Fruit fly (Drosophila melanogaster) whole organism, embryonic: ENCODE data around the gene elB.

Experiments used
- Ada2b ChIP-seq: fragments of 200-800 bp; sonication (Bioruptor generic); IDR thresholded peaks from 2 replicates; pipeline ENCODE4 v1.3.6; 2022; ENCODE audit warnings: missing biosample characterization, missing genetic modification characterization
- Awh ChIP-seq: fragments of 200-800 bp; sonication (Bioruptor generic); IDR thresholded peaks from 2 replicates; pipeline ENCODE4, ENCODE4 v1.3.6; 2022; ENCODE audit warnings: missing biosample characterization, missing genetic modification characterization
- CG10147 ChIP-seq: fragments of 200-800 bp; sonication (Bioruptor generic); optimal IDR thresholded peaks from 2 replicates; lab custom pipeline; 2019; ENCODE audit warnings: missing biosample characterization, mild to moderate bottlenecking, missing genetic modification characterization, moderate library complexity
- CG10431 ChIP-seq: fragments of 200-800 bp; sonication (Bioruptor generic); optimal IDR thresholded peaks from 3 replicates; lab custom pipeline; 2018; ENCODE audit warnings: missing biosample characterization, mild to moderate bottlenecking, missing genetic modification characterization
- CG10565 ChIP-seq: fragments of 200-800 bp; sonication (Bioruptor generic); optimal IDR thresholded peaks from 3 replicates; lab custom pipeline; 2016; ENCODE audit warnings: missing biosample characterization, mild to moderate bottlenecking, missing genetic modification characterization
- CG11398 ChIP-seq: fragments of 200-800 bp; sonication (Bioruptor generic); optimal IDR thresholded peaks from 2 replicates; lab custom pipeline; 2016; ENCODE audit warnings: missing biosample characterization, missing genetic modification characterization
- CG11560 ChIP-seq: fragments of 200-800 bp; sonication (Bioruptor generic); IDR thresholded peaks from 3 replicates; pipeline ENCODE4 v1.3.6; 2022; ENCODE audit warnings: missing biosample characterization, missing genetic modification characterization
- CG13296 ChIP-seq: fragments of 200-800 bp; sonication (Bioruptor generic); optimal IDR thresholded peaks from 3 replicates; lab custom pipeline; 2018; ENCODE audit warnings: missing biosample characterization, mild to moderate bottlenecking, missing genetic modification characterization
- CG15696 ChIP-seq: fragments of 200-800 bp; sonication (Bioruptor generic); optimal IDR thresholded peaks from 2 replicates; lab custom pipeline; 2019; ENCODE audit warnings: missing biosample characterization, mild to moderate bottlenecking, missing genetic modification characterization, moderate library complexity
- CG16813 ChIP-seq: fragments of 200-800 bp; sonication (Bioruptor generic); IDR thresholded peaks from 3 replicates; pipeline ENCODE4 v1.3.6; 2022; ENCODE audit warnings: missing biosample characterization, missing genetic modification characterization; ENCODE audit not compliant: partially characterized antibody
- CG17186 ChIP-seq: fragments of 200-800 bp; sonication (Bioruptor generic); optimal IDR thresholded peaks from 3 replicates; lab custom pipeline; 2017; ENCODE audit warnings: missing biosample characterization, missing genetic modification reagents, missing genetic modification characterization
- CG18599 ChIP-seq: fragments of 200-800 bp; sonication (Bioruptor generic); optimal IDR thresholded peaks from 3 replicates; lab custom pipeline; 2017; ENCODE audit warnings: missing biosample characterization, missing genetic modification characterization, mild to moderate bottlenecking, moderate library complexity, missing genetic modification reagents
- CG30403 ChIP-seq: fragments of 200-800 bp; sonication (Bioruptor generic); optimal IDR thresholded peaks from 3 replicates; lab custom pipeline; 2016; ENCODE audit warnings: missing biosample characterization, missing genetic modification characterization
- CG4820 ChIP-seq: fragments of 200-800 bp; sonication (Bioruptor generic); optimal IDR thresholded peaks from 3 replicates; lab custom pipeline; 2016; ENCODE audit warnings: missing biosample characterization, missing genetic modification characterization
- CG6765 ChIP-seq: fragments of 200-800 bp; sonication (Bioruptor generic); optimal IDR thresholded peaks from 3 replicates; lab custom pipeline; 2017; ENCODE audit warnings: missing biosample characterization, mild to moderate bottlenecking, missing genetic modification characterization
- CG8924 ChIP-seq: fragments of 200-800 bp; optimal IDR thresholded peaks from 3 replicates; lab custom pipeline; 2019; ENCODE audit warnings: missing biosample characterization, mild to moderate bottlenecking, missing genetic modification characterization, moderate library complexity
- CoRest ChIP-seq: fragments of 200-800 bp; sonication (Bioruptor generic); optimal IDR thresholded peaks from 3 replicates; lab custom pipeline; 2018; ENCODE audit warnings: missing biosample characterization, mild to moderate bottlenecking, missing genetic modification characterization, moderate library complexity
- D19A ChIP-seq: fragments of 200-800 bp; optimal IDR thresholded peaks from 3 replicates; lab custom pipeline; 2019; ENCODE audit warnings: missing biosample characterization, mild to moderate bottlenecking, missing genetic modification characterization, moderate library complexity
- Dbx ChIP-seq: fragments of 200-800 bp; sonication (Bioruptor generic); IDR thresholded peaks from 3 replicates; pipeline ENCODE4 v1.3.6; 2022; ENCODE audit warnings: missing biosample characterization, missing genetic modification characterization
- Doc2 ChIP-seq: fragments of 200-800 bp; sonication (Bioruptor generic); IDR thresholded peaks from 2 replicates; pipeline ENCODE4 v1.3.6; 2022; ENCODE audit warnings: missing biosample characterization, missing genetic modification characterization
- Ets97D ChIP-seq: fragments of 200-800 bp; sonication (Bioruptor generic); optimal IDR thresholded peaks from 3 replicates; lab custom pipeline; 2016; ENCODE audit warnings: missing biosample characterization, missing genetic modification characterization
- HHEX ChIP-seq: fragments of 200-800 bp; sonication (Bioruptor generic); optimal IDR thresholded peaks from 3 replicates; lab custom pipeline; 2017; ENCODE audit warnings: missing biosample characterization, mild to moderate bottlenecking, missing genetic modification characterization, missing genetic modification reagents
- HmgZ ChIP-seq: fragments of 200-800 bp; sonication (Bioruptor generic); optimal IDR thresholded peaks from 2 replicates; lab custom pipeline; 2018; ENCODE audit warnings: missing biosample characterization, mild to moderate bottlenecking, missing genetic modification characterization
- Hmx ChIP-seq: fragments of 200-800 bp; sonication (Bioruptor generic); optimal IDR thresholded peaks from 2 replicates; lab custom pipeline; 2016; ENCODE audit warnings: missing biosample characterization, missing genetic modification characterization
- Kr ChIP-seq: fragments of 200-800 bp; sonication (Bioruptor generic); optimal IDR thresholded peaks from 2 replicates; lab custom pipeline; 2017; ENCODE audit warnings: missing biosample characterization, mild to moderate bottlenecking, missing genetic modification characterization
- Lim3 ChIP-seq: fragments of 200-800 bp; sonication (Bioruptor generic); IDR thresholded peaks from 2 replicates; pipeline ENCODE4 v1.3.6; 2022; ENCODE audit warnings: missing biosample characterization, missing genetic modification characterization
- Oaz ChIP-seq: fragments of 200-800 bp; sonication (Bioruptor generic); IDR thresholded peaks from 2 replicates; pipeline ENCODE4 v1.3.6; 2022; ENCODE audit warnings: missing biosample characterization, missing genetic modification characterization
- Opbp ChIP-seq: fragments of 200-800 bp; sonication (Bioruptor generic); IDR thresholded peaks from 3 replicates; pipeline ENCODE4 v1.3.6; 2022; ENCODE audit warnings: missing biosample characterization, missing genetic modification characterization; ENCODE audit not compliant: partially characterized antibody
- Ssrp ChIP-seq: fragments of 200-800 bp; sonication (Bioruptor generic); optimal IDR thresholded peaks from 2 replicates; lab custom pipeline; 2018; ENCODE audit warnings: missing biosample characterization, mild to moderate bottlenecking, missing genetic modification characterization, moderate library complexity
- Xbp1 ChIP-seq: fragments of 200-800 bp; sonication (Bioruptor generic); optimal IDR thresholded peaks from 3 replicates; lab custom pipeline; 2016; ENCODE audit warnings: missing biosample characterization, mild to moderate bottlenecking, missing genetic modification characterization
- cato ChIP-seq: fragments of 200-800 bp; sonication (Bioruptor generic); optimal IDR thresholded peaks from 2 replicates; lab custom pipeline; 2016; ENCODE audit warnings: missing biosample characterization, missing genetic modification characterization, borderline replicate concordance
- crp ChIP-seq, 2 experiments: fragments of 200-800 bp; sonication (Bioruptor generic); optimal IDR thresholded peaks; 2 replicates in 1 of 2; 3 replicates in 1 of 2; lab custom pipeline; 2017; ENCODE audit warnings: missing biosample characterization in 2 of 2, missing genetic modification characterization in 2 of 2, mild to moderate bottlenecking in 1 of 2, moderate library complexity in 1 of 2
- danr ChIP-seq: fragments of 200-800 bp; sonication (Bioruptor generic); IDR thresholded peaks from 2 replicates; pipeline ENCODE4 v1.3.6; 2022; ENCODE audit warnings: missing biosample characterization, missing genetic modification characterization
- disco-r ChIP-seq: fragments of 200-800 bp; sonication (Bioruptor generic); optimal IDR thresholded peaks from 2 replicates; lab custom pipeline; 2016; ENCODE audit warnings: missing biosample characterization, missing genetic modification characterization
- eve ChIP-seq, 2 experiments: fragments of >200 bp; optimal IDR thresholded peaks; 2 replicates each; lab custom pipeline; 2017; ENCODE audit warnings: missing biosample characterization in 2 of 2, missing genetic modification characterization in 2 of 2
- gcm2 ChIP-seq: fragments of 200-800 bp; sonication (Bioruptor generic); optimal IDR thresholded peaks from 2 replicates; lab custom pipeline; 2016; ENCODE audit warnings: missing biosample characterization, missing genetic modification characterization
- gem ChIP-seq: fragments of 200-800 bp; sonication (Bioruptor generic); optimal IDR thresholded peaks from 2 replicates; lab custom pipeline; 2019; ENCODE audit warnings: missing biosample characterization, mild to moderate bottlenecking, missing genetic modification characterization, moderate library complexity
- hbn ChIP-seq: fragments of 200-800 bp; sonication (Bioruptor generic); IDR thresholded peaks from 2 replicates; pipeline ENCODE4 v1.3.6; 2022; ENCODE audit warnings: missing biosample characterization, missing genetic modification characterization; ENCODE audit not compliant: partially characterized antibody
- jing ChIP-seq: fragments of 200-800 bp; sonication (Bioruptor generic); optimal IDR thresholded peaks from 2 replicates; lab custom pipeline; 2018; ENCODE audit warnings: missing biosample characterization, mild to moderate bottlenecking, missing genetic modification characterization
- kay ChIP-seq: fragments of 200-800 bp; sonication (Bioruptor generic); optimal IDR thresholded peaks from 2 replicates; lab custom pipeline; 2016; ENCODE audit warnings: missing biosample characterization, missing genetic modification characterization
- lilli ChIP-seq: fragments of 200-800 bp; sonication (Bioruptor generic); optimal IDR thresholded peaks from 3 replicates; lab custom pipeline; 2016; ENCODE audit warnings: missing biosample characterization, missing genetic modification characterization
- mld ChIP-seq: fragments of 200-800 bp; sonication (Bioruptor generic); IDR thresholded peaks from 3 replicates; pipeline ENCODE4 v1.3.6; 2022; ENCODE audit warnings: missing biosample characterization, missing genetic modification characterization; ENCODE audit not compliant: partially characterized antibody
- nerfin-1 ChIP-seq: fragments of 200-800 bp; sonication (Bioruptor generic); optimal IDR thresholded peaks from 3 replicates; lab custom pipeline; 2019; ENCODE audit warnings: missing biosample characterization, mild to moderate bottlenecking, missing genetic modification characterization, moderate library complexity
- nmo ChIP-seq: fragments of 200-800 bp; sonication (Bioruptor generic); optimal IDR thresholded peaks from 2 replicates; lab custom pipeline; 2018; ENCODE audit warnings: missing biosample characterization, mild to moderate bottlenecking, missing genetic modification characterization, moderate library complexity
- p53 ChIP-seq: fragments of 200-800 bp; sonication (Bioruptor generic); optimal IDR thresholded peaks from 2 replicates; lab custom pipeline; 2016; ENCODE audit warnings: missing biosample characterization, missing genetic modification characterization
- seq ChIP-seq: fragments of 200-800 bp; sonication (Bioruptor generic); IDR thresholded peaks from 2 replicates; pipeline ENCODE4 v1.3.6; 2022; ENCODE audit warnings: missing biosample characterization, missing genetic modification characterization
- slou ChIP-seq: fragments of 200-800 bp; sonication (Bioruptor generic); optimal IDR thresholded peaks from 3 replicates; lab custom pipeline; 2016; ENCODE audit warnings: missing biosample characterization, missing genetic modification characterization
- stc ChIP-seq: fragments of 200-800 bp; sonication (Bioruptor generic); IDR thresholded peaks from 2 replicates; pipeline ENCODE4 v1.3.6; 2022; ENCODE audit warnings: missing biosample characterization, missing genetic modification characterization
- tgo ChIP-seq: fragments of 200-800 bp; sonication (Bioruptor generic); IDR thresholded peaks from 3 replicates; pipeline ENCODE4 v1.3.6; 2022; ENCODE audit warnings: missing biosample characterization, missing genetic modification characterization
- ttk ChIP-seq: fragments of 200-800 bp; sonication (Bioruptor generic); IDR thresholded peaks from 2 replicates; pipeline ENCODE4 v2.1.2; 2022; ENCODE audit warnings: missing biosample characterization, missing genetic modification characterization
- wdn ChIP-seq: fragments of 200-800 bp; sonication (Bioruptor generic); IDR thresholded peaks from 2 replicates; pipeline ENCODE4 v1.3.6; 2022; ENCODE audit warnings: missing biosample characterization, missing genetic modification characterization

Gene elB

dm6 chr2L:14440908-14441307 is 31.6 kb upstream of the elB start (continued):
- TF ChIP-seq Awh (GFP tag; lab: Robert Waterston, UW) (no peak), CoRest (peak; percentile 69), p53 (GFP tag; lab: Kevin White, UChicago) (no peak), Dbx (GFP tag; lab: Robert Waterston, UW) (no peak), CG11398 (GFP tag; lab: Kevin White, UChicago) (no peak), slou (no peak), Doc2 (GFP tag; lab: Robert Waterston, UW) (no peak), CG17186 (GFP tag; lab: Kevin White, UChicago) (no peak), CG15696 (tag; lab: Kevin White, UChicago) (peak; percentile 62), CG10147 (GFP tag; lab: Kevin White, UChicago) (peak; percentile 6), lilli (GFP tag; lab: Kevin White, UChicago) (peak; percentile 19), hbn (GFP tag; lab: Robert Waterston, UW) (no peak), gcm2 (GFP tag; lab: Kevin White, UChicago) (no peak), wdn (no peak), danr (GFP tag; lab: Robert Waterston, UW) (no peak), Hmx (GFP tag; lab: Kevin White, UChicago) (no peak), crp (GFP tag; optimal IDR thresholded peaks at IDR 0.05; lab: Kevin White, UChicago) (no peak), HHEX (GFP tag; lab: Kevin White, UChicago) (no peak), Xbp1 (GFP tag; lab: Kevin White, UChicago) (peak; percentile 31), CG30403 (GFP tag; lab: Kevin White, UChicago) (peak; percentile 48), CG13296 (GFP tag; lab: Kevin White, UChicago) (peak; percentile 10), seq (GFP tag; lab: Robert Waterston, UW) (no peak), Ssrp (peak; percentile 23), CG6765 (GFP tag; lab: Kevin White, UChicago) (peak; percentile 31), nerfin-1 (tag; lab: Kevin White, UChicago) (no peak), Opbp (GFP tag; lab: Robert Waterston, UW) (no peak), CG11560 (no peak), ttk (GFP tag; lab: Robert Waterston, UW) (no peak), Ada2b (GFP tag; lab: Robert Waterston, UW) (no peak), HmgZ (tag; lab: Kevin White, UChicago) (no peak), eve (GFP tag; optimal IDR thresholded peaks at IDR 0.05; lab: Kevin White, UChicago) (peak in 1 of 2 experiments; percentile 49), CG10565 (no peak), Kr (no peak), Oaz (GFP tag; lab: Robert Waterston, UW) (no peak), nmo (GFP tag; lab: Kevin White, UChicago) (peak; percentile 65), stc (GFP tag; lab: Robert Waterston, UW) (no peak), Ets97D (GFP tag; lab: Kevin White, UChicago) (no peak), CG18599 (GFP tag; lab: Kevin White, UChicago) (peak; percentile 54), D19A (peak; percentile 52), gem (tag; lab: Kevin White, UChicago) (peak; percentile 75), CG10431 (GFP tag; lab: Kevin White, UChicago) (no peak), Lim3 (GFP tag; lab: Robert Waterston, UW) (no peak), tgo (GFP tag; lab: Robert Waterston, UW) (peak; percentile 52), mld (no peak), kay (GFP tag; lab: Kevin White, UChicago) (no peak), CG16813 (GFP tag; lab: Robert Waterston, UW) (no peak), CG8924 (tag; lab: Kevin White, UChicago) (peak; percentile 72), cato (GFP tag; lab: Kevin White, UChicago) (no peak), jing (GFP tag; lab: Kevin White, UChicago) (no peak), CG4820 (peak; percentile 33), disco-r (no peak)
